Fruit fly (Drosophila melanogaster): Measurements from ENCODE around the gene CG16863.

The CG16863 gene

dm6 chr2L:13813604-13814178, 22.9 kb downstream of the CG16863 start, which contains the start of gene Sos (continued):
- TF ChIP-seq danr (GFP tag; IDR thresholded peaks at IDR 0.05) (no peak), CG15696 (tag; optimal IDR thresholded peaks at IDR 0.05) (no peak), E2f2 (GFP tag; IDR thresholded peaks at IDR 0.05) (peak; percentile 92), row (GFP tag; IDR thresholded peaks at IDR 0.05) (peak; percentile 41; the same call in 2 of the 3 replicates), Sin3A (optimal IDR thresholded peaks at IDR 0.05) (no peak), CG6175 (GFP tag; IDR thresholded peaks at IDR 0.05) (no peak), Elba2 (GFP tag; optimal IDR thresholded peaks at IDR 0.05) (peak; percentile 33), CG33213 (GFP tag; optimal IDR thresholded peaks at IDR 0.05) (no peak), so (GFP tag; IDR thresholded peaks at IDR 0.05) (no peak), zen2 (GFP tag; IDR thresholded peaks at IDR 0.05; ENCODE audit: partially characterized antibody) (no peak), en (GFP tag; optimal IDR thresholded peaks at IDR 0.05) (no peak), twi (tag; optimal IDR thresholded peaks at IDR 0.05) (no peak), CG12769 (tag; optimal IDR thresholded peaks at IDR 0.05) (no peak), tgo (GFP tag; IDR thresholded peaks at IDR 0.05) (no peak), Meics (GFP tag; optimal IDR thresholded peaks at IDR 0.05) (no peak), HmgZ (tag; optimal IDR thresholded peaks at IDR 0.05) (peak; percentile 57), CG10462 (GFP tag; optimal IDR thresholded peaks at IDR 0.05) (no peak), nerfin-2 (GFP tag; IDR thresholded peaks at IDR 0.05; ENCODE audit: partially characterized antibody) (no peak), CG32767 (GFP tag; IDR thresholded peaks at IDR 0.05) (0 out of 2 replicates have a peak, but pooled peaks have one; percentile 14), CG2116 (GFP tag; optimal IDR thresholded peaks at IDR 0.05) (peak; percentile 38), CG10979 (tag; optimal IDR thresholded peaks at IDR 0.05) (no peak), esg (GFP tag; conservative IDR thresholded peaks at IDR 0.05) (no peak), fd102C (GFP tag; optimal IDR thresholded peaks at IDR 0.05) (no peak), pros (GFP tag; optimal IDR thresholded peaks at IDR 0.05) (no peak), CG4328 (GFP tag; optimal IDR thresholded peaks at IDR 0.05) (no peak), slou (GFP tag; optimal IDR thresholded peaks at IDR 0.05) (no peak), cwo (GFP tag; optimal IDR thresholded peaks at IDR 0.05) (no peak), ac (GFP tag; optimal IDR thresholded peaks at IDR 0.05) (no peak), CG7987 (GFP tag; optimal IDR thresholded peaks at IDR 0.05) (no peak), CG1602 (GFP tag; optimal IDR thresholded peaks at IDR 0.05) (no peak), CG17912 (GFP tag; optimal IDR thresholded peaks at IDR 0.05) (peak; percentile 53), Pdp1 (GFP tag; optimal IDR thresholded peaks at IDR 0.05) (peak in 1 of 2 experiments; percentile 17), CG6272 (GFP tag; IDR thresholded peaks at IDR 0.05) (no peak), Sry-δ (GFP tag; optimal IDR thresholded peaks at IDR 0.05) (peak; percentile 32), cas (GFP tag; IDR thresholded peaks at IDR 0.05) (no peak), Scr (GFP tag; IDR thresholded peaks at IDR 0.05; ENCODE audit: partially characterized antibody) (peak; percentile 27; the same call in 1 of the 2 replicates), CG3726 (GFP tag; IDR thresholded peaks at IDR 0.05) (no peak), trem (tag; optimal IDR thresholded peaks at IDR 0.05) (peak; percentile 73), grn (GFP tag; optimal IDR thresholded peaks at IDR 0.05) (no peak), ftz-f1 (GFP tag; optimal IDR thresholded peaks at IDR 0.05) (no peak), trh (GFP tag; optimal IDR thresholded peaks at IDR 0.05) (no peak), slbo (GFP tag; IDR thresholded peaks at IDR 0.05) (no peak), sob (GFP tag; IDR thresholded peaks at IDR 0.05) (no peak), CG5245 (GFP tag; optimal IDR thresholded peaks at IDR 0.05) (no peak), amos (GFP tag; IDR thresholded peaks at IDR 0.05; ENCODE audit: partially characterized antibody) (peak; percentile 17; the same call in 1 of the 2 replicates), MESR4 (GFP tag; optimal IDR thresholded peaks at IDR 0.05) (peak; percentile 88), Abd-B (GFP tag; optimal IDR thresholded peaks at IDR 0.05) (peak; percentile 10), CG8089 (GFP tag; optimal IDR thresholded peaks at IDR 0.05) (no peak), Lpt (GFP tag; optimal IDR thresholded peaks at IDR 0.05) (no peak), CG10366 (GFP tag; IDR thresholded peaks at IDR 0.05) (no peak), exex (tag; optimal IDR thresholded peaks at IDR 0.05) (no peak)

Measured in whole organism, embryonic.